Fruit fly (Drosophila melanogaster): ENCODE data around the gene moi.

Gene moi

DNA sequence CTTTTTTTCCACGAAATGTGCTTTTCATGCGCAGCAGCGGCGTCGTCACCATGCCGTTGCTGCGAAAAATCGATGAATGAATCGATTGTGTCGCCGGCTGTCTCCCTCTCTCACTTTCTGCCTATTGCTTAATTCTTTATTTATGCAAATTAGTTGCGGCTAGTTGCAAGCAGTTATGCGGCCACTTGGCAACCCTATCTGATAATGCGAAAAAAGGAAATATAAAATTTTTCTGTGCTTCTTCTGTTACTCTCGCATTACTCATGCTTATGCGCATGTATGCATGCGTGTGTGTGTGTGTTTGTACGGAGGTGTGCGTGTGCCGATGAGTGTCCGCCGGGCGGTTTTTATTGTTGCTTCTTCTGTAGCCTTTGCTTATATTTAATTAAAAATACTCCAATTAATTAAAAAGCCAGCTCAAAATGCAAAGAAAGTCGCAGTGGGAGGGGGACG, 11.6 kb upstream of the moi start (continued):
- TF ChIP-seq CG4282 (GFP tag; optimal IDR thresholded peaks at IDR 0.05) (peak; percentile 21), disco-r (GFP tag; optimal IDR thresholded peaks at IDR 0.05) (no peak), eve (GFP tag; optimal IDR thresholded peaks at IDR 0.05) (no peak), tup (GFP tag; optimal IDR thresholded peaks at IDR 0.05) (peak; percentile 1), danr (GFP tag; IDR thresholded peaks at IDR 0.05) (no peak), CG12299 (tag; optimal IDR thresholded peaks at IDR 0.05) (no peak), Six4 (GFP tag; optimal IDR thresholded peaks at IDR 0.05) (no peak), dati (GFP tag; IDR thresholded peaks at IDR 0.05) (no peak), lab (GFP tag; optimal IDR thresholded peaks at IDR 0.05) (peak; percentile 59), zen2 (GFP tag; IDR thresholded peaks at IDR 0.05; ENCODE audit: partially characterized antibody) (no peak), CG1647 (GFP tag; optimal IDR thresholded peaks at IDR 0.05) (no peak), ATbp (GFP tag; optimal IDR thresholded peaks at IDR 0.05) (no peak), Fer2 (tag; optimal IDR thresholded peaks at IDR 0.05) (no peak), dmrt99B (tag; optimal IDR thresholded peaks at IDR 0.05) (no peak), CG7839 (tag; optimal IDR thresholded peaks at IDR 0.05) (peak; percentile 2), CG11085 (GFP tag; IDR thresholded peaks at IDR 0.05) (no peak), CG6854 (GFP tag; optimal IDR thresholded peaks at IDR 0.05) (peak; percentile 27), wor (GFP tag; IDR thresholded peaks at IDR 0.05) (no peak), CG17359 (tag; optimal IDR thresholded peaks at IDR 0.05) (no peak), Tbp (GFP tag; optimal IDR thresholded peaks at IDR 0.05) (no peak), CG11560 (tag; IDR thresholded peaks at IDR 0.05) (no peak), CG18476 (GFP tag; optimal IDR thresholded peaks at IDR 0.05) (no peak), CG11504 (tag; optimal IDR thresholded peaks at IDR 0.05) (no peak), Bteb2 (GFP tag; optimal IDR thresholded peaks at IDR 0.05) (no peak), Oli (tag; optimal IDR thresholded peaks at IDR 0.05) (no peak), Bdp1 (GFP tag; optimal IDR thresholded peaks at IDR 0.05) (no peak), CG1603 (tag; optimal IDR thresholded peaks at IDR 0.05) (no peak), row (GFP tag; IDR thresholded peaks at IDR 0.05) (peak; percentile 5; the same call in 1 of the 3 replicates), peb (GFP tag; IDR thresholded peaks at IDR 0.05) (no peak), pzg (GFP tag; optimal IDR thresholded peaks at IDR 0.05) (no peak), Optix (GFP tag; IDR thresholded peaks at IDR 0.05) (no peak), CG8478 (optimal IDR thresholded peaks at IDR 0.05) (no peak), Drgx (GFP tag; IDR thresholded peaks at IDR 0.05) (peak; percentile 46), CG12104 (GFP tag; optimal IDR thresholded peaks at IDR 0.05) (no peak), YL-1 (GFP tag; optimal IDR thresholded peaks at IDR 0.05) (no peak), CG13894 (tag; optimal IDR thresholded peaks at IDR 0.05) (no peak), Sox102F (GFP tag; optimal IDR thresholded peaks at IDR 0.05) (no peak), shn (GFP tag; optimal IDR thresholded peaks at IDR 0.05) (no peak), CG8359 (GFP tag; optimal IDR thresholded peaks at IDR 0.05; ENCODE audit: borderline replicate concordance) (no peak), CG8290 (GFP tag; optimal IDR thresholded peaks at IDR 0.05) (no peak), CG8290 (tag; optimal IDR thresholded peaks at IDR 0.05) (peak in 1 of 2 experiments; percentile 16), Fer3 (tag; optimal IDR thresholded peaks at IDR 0.05) (no peak), Dad (GFP tag; optimal IDR thresholded peaks at IDR 0.05) (no peak), CG14441 (GFP tag; IDR thresholded peaks at IDR 0.05) (0 out of 2 replicates have a peak, but pooled peaks have one; percentile 30), zf30C (GFP tag; optimal IDR thresholded peaks at IDR 0.05) (no peak), CG15514 (GFP tag; optimal IDR thresholded peaks at IDR 0.05) (peak; percentile 41), CG4707 (GFP tag; optimal IDR thresholded peaks at IDR 0.05) (no peak), CG6272 (GFP tag; IDR thresholded peaks at IDR 0.05) (no peak), psq (GFP tag; optimal IDR thresholded peaks at IDR 0.05) (no peak), Sox100B (GFP tag; optimal IDR thresholded peaks at IDR 0.05) (no peak), CG16779 (GFP tag; IDR thresholded peaks at IDR 0.05) (no peak), seq (GFP tag; IDR thresholded peaks at IDR 0.05) (0 out of 2 replicates have a peak, but pooled peaks have one; percentile 3)

All from whole organism, embryonic.